Fruit fly (Drosophila melanogaster): ENCODE measurements around the gene rdgB.

Gene rdgB

DNA sequence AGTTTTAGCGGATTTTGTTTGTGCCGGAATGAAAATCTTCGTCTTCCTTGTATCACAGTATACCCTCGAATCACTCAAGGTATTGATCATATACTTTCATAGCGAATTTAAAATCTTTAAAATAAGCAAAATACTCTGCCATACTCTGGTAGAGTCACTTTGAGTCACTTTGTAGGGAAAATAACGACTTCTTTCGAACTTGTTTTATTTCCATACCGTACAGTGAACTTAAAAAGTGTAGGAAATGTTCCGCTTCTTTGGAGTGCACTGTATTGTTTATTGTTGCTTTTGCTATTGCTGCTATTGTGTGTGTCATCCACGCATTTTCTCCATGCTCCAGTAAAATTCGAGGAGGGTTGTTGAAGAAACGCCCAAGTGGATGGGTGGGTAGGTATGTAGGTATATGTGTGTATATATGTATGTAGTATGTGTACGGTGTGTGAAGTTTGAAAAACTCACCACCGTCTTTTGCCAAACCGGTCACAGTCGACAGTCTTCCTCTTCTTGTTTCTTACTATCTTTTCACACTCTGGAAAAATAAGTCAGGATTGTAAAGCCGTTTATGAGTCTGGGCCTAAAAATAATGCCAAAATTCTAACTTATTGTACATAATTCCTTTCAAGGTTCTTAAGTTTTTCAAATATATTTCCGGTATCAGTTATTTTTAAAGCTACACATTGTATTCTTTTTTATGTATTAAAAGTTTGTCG lies 26.6 kb downstream of the rdgB start (continued):
- TF ChIP-seq NC2α (GFP tag; optimal IDR thresholded peaks at IDR 0.05) (no peak), CG7372 (GFP tag; IDR thresholded peaks at IDR 0.05) (0 out of 2 replicates have a peak, but pooled peaks have one; percentile 12), tna (GFP tag; IDR thresholded peaks at IDR 0.05; ENCODE audit: partially characterized antibody) (no peak), CG6654 (GFP tag; optimal IDR thresholded peaks at IDR 0.05) (peak; percentile 15), CG2889 (GFP tag; IDR thresholded peaks at IDR 0.05) (no peak), CG10267 (tag; optimal IDR thresholded peaks at IDR 0.05) (peak; percentile 17), Ravus (GFP tag; IDR thresholded peaks at IDR 0.05) (no peak), chinmo (GFP tag; IDR thresholded peaks at IDR 0.05; ENCODE audit: partially characterized antibody) (no peak), D19B (GFP tag; optimal IDR thresholded peaks at IDR 0.05) (peak; percentile 29), Rx (GFP tag; IDR thresholded peaks at IDR 0.05) (no peak), ERR (GFP tag; optimal IDR thresholded peaks at IDR 0.05) (no peak), hth (optimal IDR thresholded peaks at IDR 0.05) (no peak), ase (GFP tag; IDR thresholded peaks at IDR 0.05) (no peak), CG33213 (GFP tag; optimal IDR thresholded peaks at IDR 0.05) (no peak), hkb (optimal IDR thresholded peaks at IDR 0.05) (no peak), hkb (GFP tag; IDR thresholded peaks at IDR 0.05) (0 out of 2 replicates have a peak, but pooled peaks have one; percentile 14), fd96Cb (tag; optimal IDR thresholded peaks at IDR 0.05) (peak; percentile 25), Deaf1 (tag; optimal IDR thresholded peaks at IDR 0.05) (peak; percentile 22), CG17612 (GFP tag; IDR thresholded peaks at IDR 0.05) (no peak), CG17385 (GFP tag; optimal IDR thresholded peaks at IDR 0.05) (peak; percentile 60), Oli (tag; optimal IDR thresholded peaks at IDR 0.05) (peak; percentile 58), BtbVII (GFP tag; optimal IDR thresholded peaks at IDR 0.05) (peak; percentile 24), Usf (GFP tag; optimal IDR thresholded peaks at IDR 0.05) (no peak), esg (GFP tag; conservative IDR thresholded peaks at IDR 0.05) (0 out of 2 replicates have a peak, but pooled peaks have one; percentile 16), CG9932 (GFP tag; IDR thresholded peaks at IDR 0.05) (peak; percentile 36; the same call in 1 of the 2 replicates), BEAF-32 (GFP tag; optimal IDR thresholded peaks at IDR 0.05) (no peak), dm (GFP tag; optimal IDR thresholded peaks at IDR 0.05) (no peak), Dbx (GFP tag; IDR thresholded peaks at IDR 0.05) (peak; percentile 35; the same call in 1 of the 3 replicates), eve (GFP tag; optimal IDR thresholded peaks at IDR 0.05) (peak in 1 of 2 experiments; percentile 83), CG10979 (tag; optimal IDR thresholded peaks at IDR 0.05) (peak; percentile 36), CG8388 (GFP tag; optimal IDR thresholded peaks at IDR 0.05) (peak; percentile 38), repo (GFP tag; optimal IDR thresholded peaks at IDR 0.05) (no peak), Rfx (GFP tag; IDR thresholded peaks at IDR 0.05) (0 out of 2 replicates have a peak, but pooled peaks have one; percentile 11), D (optimal IDR thresholded peaks at IDR 0.05) (no peak), D (GFP tag; optimal IDR thresholded peaks at IDR 0.05) (peak; percentile 45), CG15269 (tag; optimal IDR thresholded peaks at IDR 0.05) (peak; percentile 26), abd-A (tag; optimal IDR thresholded peaks at IDR 0.05) (peak; percentile 74), E2f2 (GFP tag; IDR thresholded peaks at IDR 0.05) (0 out of 2 replicates have a peak, but pooled peaks have one; percentile 9), CG3281 (GFP tag; optimal IDR thresholded peaks at IDR 0.05) (peak; percentile 21), CG12104 (GFP tag; optimal IDR thresholded peaks at IDR 0.05) (no peak), CG15479 (GFP tag; optimal IDR thresholded peaks at IDR 0.05) (no peak), gsb-n (tag; optimal IDR thresholded peaks at IDR 0.05) (peak; percentile 50), CG30403 (GFP tag; optimal IDR thresholded peaks at IDR 0.05) (peak; percentile 43), CG9609 (GFP tag; optimal IDR thresholded peaks at IDR 0.05) (no peak), caup (GFP tag; optimal IDR thresholded peaks at IDR 0.05; ENCODE audit: severe bottlenecking) (peak; percentile 14), CG13894 (tag; optimal IDR thresholded peaks at IDR 0.05) (peak; percentile 37), CG14667 (GFP tag; IDR thresholded peaks at IDR 0.05) (no peak), bigmax (GFP tag; optimal IDR thresholded peaks at IDR 0.05) (no peak), CG31441 (GFP tag; IDR thresholded peaks at IDR 0.05) (peak; percentile 38; the same call in 1 of the 2 replicates), CG4820 (GFP tag; optimal IDR thresholded peaks at IDR 0.05) (no peak)
